Fruit fly (Drosophila melanogaster): ENCODE measurements around the gene Ama.

dm6 chr3R:6741983-6742382 is 20.4 kb upstream of the Ama start, which contains the start of gene pb:
- no peak for TF ChIP-seq CG5204 (GFP tag; optimal IDR thresholded peaks at IDR 0.05)
- no peak for TF ChIP-seq Hr96 (GFP tag; optimal IDR thresholded peaks at IDR 0.05)
- no peak for TF ChIP-seq Clk (GFP tag; optimal IDR thresholded peaks at IDR 0.05)
- TF ChIP-seq kay (GFP tag; ENCODE audit: borderline replicate concordance), result peak; percentile 20
- no peak for TF ChIP-seq ovo (GFP tag; optimal IDR thresholded peaks at IDR 0.05)
- TF ChIP-seq CG12768 (GFP tag; optimal IDR thresholded peaks at IDR 0.05), result no peak
- no peak for TF ChIP-seq CG33017 (tag; optimal IDR thresholded peaks at IDR 0.05)
- TF ChIP-seq CG11617 (GFP tag; optimal IDR thresholded peaks at IDR 0.05), result no peak
- TF ChIP-seq CG7045 (GFP tag; optimal IDR thresholded peaks at IDR 0.05), result no peak
